Fruit fly (Drosophila melanogaster) whole organism, adult: ENCODE measurements around the gene brm.
A peak's percentile ranks its signal among the peaks of the same experiment; 100 is the strongest.

Source experiments
- CG11617 ChIP-seq: fragments of 200-800 bp; sonication (Bioruptor generic); optimal IDR thresholded peaks from 2 replicates; lab custom pipeline; 2017; ENCODE audit warnings: mild to moderate bottlenecking, missing biosample characterization, missing genetic modification reagents, missing genetic modification characterization
- CG12768 ChIP-seq: fragments of 200-800 bp; sonication (Bioruptor generic); optimal IDR thresholded peaks from 2 replicates; lab custom pipeline; 2017; ENCODE audit warnings: missing biosample characterization, missing genetic modification characterization, mild to moderate bottlenecking, moderate library complexity, missing genetic modification reagents
- CG14711 ChIP-seq: fragments of 200-800 bp; sonication (Bioruptor generic); optimal IDR thresholded peaks from 2 replicates; lab custom pipeline; 2018; ENCODE audit warnings: missing biosample characterization, mild to moderate bottlenecking, missing genetic modification characterization, moderate library complexity
- CG1620 ChIP-seq: fragments of 200-800 bp; sonication (Bioruptor generic); optimal IDR thresholded peaks from 2 replicates; lab custom pipeline; 2016; ENCODE audit warnings: missing biosample characterization, missing genetic modification characterization
- CG33017 ChIP-seq: fragments of 200-800 bp; sonication (Bioruptor generic); optimal IDR thresholded peaks from 2 replicates; lab custom pipeline; 2018; ENCODE audit warnings: missing biosample characterization, mild to moderate bottlenecking, missing genetic modification characterization, moderate library complexity
- CG5204 ChIP-seq: fragments of 200-800 bp; sonication (Bioruptor generic); optimal IDR thresholded peaks from 2 replicates; lab custom pipeline; 2016; ENCODE audit warnings: missing biosample characterization, missing genetic modification characterization
- CG7045 ChIP-seq: fragments of 200-800 bp; sonication (Bioruptor generic); optimal IDR thresholded peaks from 2 replicates; lab custom pipeline; 2017; ENCODE audit warnings: missing biosample characterization, mild to moderate bottlenecking, missing genetic modification characterization
- CG7101 ChIP-seq: fragments of 200-800 bp; sonication (Bioruptor generic); optimal IDR thresholded peaks from 2 replicates; lab custom pipeline; 2018; ENCODE audit warnings: missing biosample characterization, mild to moderate bottlenecking, missing genetic modification characterization, moderate library complexity
- Clk ChIP-seq: fragments of 200-800 bp; sonication (Bioruptor generic); optimal IDR thresholded peaks from 2 replicates; lab custom pipeline; 2017; ENCODE audit warnings: missing biosample characterization, missing genetic modification characterization
- Crg-1 ChIP-seq: fragments of 200-800 bp; sonication (Bioruptor generic); optimal IDR thresholded peaks from 2 replicates; lab custom pipeline; 2016; ENCODE audit warnings: missing biosample characterization, missing genetic modification characterization
- Hr96 ChIP-seq: fragments of 200-800 bp; sonication (Bioruptor generic); optimal IDR thresholded peaks from 2 replicates; lab custom pipeline; 2016; ENCODE audit warnings: missing biosample characterization, missing genetic modification characterization
- Mnt ChIP-seq: fragments of 200-800 bp; sonication (Bioruptor generic); optimal IDR thresholded peaks from 2 replicates; lab custom pipeline; 2016; ENCODE audit warnings: missing biosample characterization, mild to moderate bottlenecking, missing genetic modification characterization
- bab1 ChIP-seq: fragments of 200-800 bp; sonication (Bioruptor generic); optimal IDR thresholded peaks from 3 replicates; lab custom pipeline; 2019; ENCODE audit warnings: missing biosample characterization, mild to moderate bottlenecking, missing genetic modification characterization, moderate library complexity
- cic ChIP-seq: fragments of 200-800 bp; sonication (Bioruptor generic); optimal IDR thresholded peaks from 2 replicates; lab custom pipeline; 2017; ENCODE audit warnings: missing biosample characterization, mild to moderate bottlenecking, missing genetic modification characterization, moderate library complexity
- cnc ChIP-seq, 2 experiments: fragments of >200 bp; optimal IDR thresholded peaks; 2 replicates each; lab custom pipeline; 2017
- kay ChIP-seq: fragments of 200-800 bp; sonication (Bioruptor generic); peaks from one replicate; lab custom pipeline; 2016; ENCODE audit warnings: missing biosample characterization, missing genetic modification characterization, borderline replicate concordance
- ovo ChIP-seq: fragments of 200-800 bp; sonication (Bioruptor generic); optimal IDR thresholded peaks from 2 replicates; lab custom pipeline; 2016; ENCODE audit warnings: missing biosample characterization, missing genetic modification characterization
- pad ChIP-seq: fragments of 200-800 bp; sonication (Bioruptor generic); optimal IDR thresholded peaks from 3 replicates; lab custom pipeline; 2017; ENCODE audit warnings: missing biosample characterization, missing genetic modification characterization, mild to moderate bottlenecking, moderate library complexity, missing genetic modification reagents
- tj ChIP-seq: fragments of 200-800 bp; sonication (Bioruptor generic); optimal IDR thresholded peaks from 3 replicates; lab custom pipeline; 2017; ENCODE audit warnings: missing biosample characterization, mild to moderate bottlenecking, missing genetic modification characterization, moderate library complexity
- toe ChIP-seq: fragments of 200-800 bp; sonication (Bioruptor generic); optimal IDR thresholded peaks from 2 replicates; lab custom pipeline; 2016; ENCODE audit warnings: missing biosample characterization, missing genetic modification characterization

brm gene

DNA sequence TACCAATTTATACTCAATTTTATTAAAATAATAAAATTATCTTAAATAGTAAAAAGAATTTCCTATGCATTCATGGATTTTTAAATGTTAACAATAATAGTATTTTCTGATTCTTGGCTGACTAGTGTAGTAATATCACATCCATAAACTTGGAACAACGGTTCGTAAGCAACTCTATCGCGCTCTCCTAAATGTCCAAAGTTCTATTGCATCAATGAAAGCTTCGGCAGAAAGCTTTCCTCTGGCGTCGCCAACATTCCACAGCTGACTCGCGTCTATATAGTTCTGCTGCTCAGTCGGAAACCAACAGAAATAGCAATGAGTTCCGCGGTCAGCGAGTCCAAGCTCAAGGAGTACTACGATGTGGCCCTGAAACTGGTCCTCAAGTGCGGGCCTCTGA lies 5.9 kb downstream of the brm start, which contains the start of gene CG17029:
Gene CG17029, plus strand, starts transcription at position 113 of the 400 bp plus-strand sequence.
- TF ChIP-seq Clk (no peak), CG12768 (peak; percentile 82), toe (no peak), CG14711 (peak; percentile 88), pad (GFP tag; lab: Kevin White, UChicago) (peak; percentile 16), bab1 (GFP tag; lab: Kevin White, UChicago) (peak; percentile 19), CG33017 (tag; lab: Kevin White, UChicago) (peak; percentile 20), cic (GFP tag; lab: Kevin White, UChicago) (peak; percentile 62)

DNA sequence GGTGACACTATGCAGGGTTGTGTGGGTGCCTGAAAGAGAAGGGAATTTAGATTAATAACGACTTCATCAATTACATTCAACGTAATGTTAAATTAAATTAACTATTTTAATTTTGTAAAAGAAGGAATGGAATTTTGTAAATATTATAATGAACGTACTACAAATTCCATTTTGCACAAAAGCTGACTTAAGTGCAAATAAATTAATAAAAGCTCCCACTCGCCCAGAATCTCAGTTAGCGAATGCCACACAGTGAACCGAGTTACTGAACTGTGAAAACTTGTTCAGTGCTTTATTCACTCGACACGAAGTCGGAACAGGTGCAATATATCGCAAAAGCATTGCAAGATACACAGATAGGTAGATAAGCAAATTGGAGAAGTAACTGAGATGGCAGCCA lies 7.6 kb downstream of the brm start, which contains the start of gene CG17026:
Gene CG17026, plus strand, starts transcription at position 301 of the 400 bp plus-strand sequence.
- TF ChIP-seq cic (GFP tag; lab: Kevin White, UChicago) (peak; percentile 43), bab1 (GFP tag; lab: Kevin White, UChicago) (no peak)

DNA sequence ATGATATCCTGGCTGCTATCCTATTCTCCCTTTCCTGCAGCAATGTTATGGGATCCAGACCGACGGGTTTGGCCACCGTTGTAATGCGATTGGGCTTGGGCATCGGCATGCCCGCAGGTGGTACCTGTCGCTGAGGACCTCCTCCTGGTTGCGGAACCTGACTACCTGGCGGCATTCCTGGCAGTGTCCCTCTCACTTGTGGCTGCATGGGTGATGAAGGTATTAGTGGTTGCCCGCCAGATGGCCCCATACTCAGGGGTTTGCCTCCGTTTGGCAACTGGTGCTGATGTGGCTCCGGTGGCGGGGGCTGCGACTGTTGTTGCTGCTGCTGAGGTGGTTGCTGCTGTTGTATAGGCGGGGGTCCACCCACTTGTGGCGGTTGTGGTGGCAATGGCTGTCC lies 8.5 kb downstream of the brm start:
- no peak for TF ChIP-seq CG11617 (GFP tag; lab: Kevin White, UChicago)
- TF ChIP-seq ovo (GFP tag; lab: Kevin White, UChicago) = no peak
- TF ChIP-seq Crg-1 (GFP tag; lab: Kevin White, UChicago) = no peak
- TF ChIP-seq bab1 (GFP tag; lab: Kevin White, UChicago) = no peak
- no peak for TF ChIP-seq toe
- TF ChIP-seq CG12768 = no peak
- TF ChIP-seq CG14711 = no peak
- no peak for TF ChIP-seq tj (GFP tag; lab: Kevin White, UChicago)
- TF ChIP-seq CG1620 = no peak
- no peak for TF ChIP-seq CG5204 (GFP tag; lab: Kevin White, UChicago)
- no peak for TF ChIP-seq cic (GFP tag; lab: Kevin White, UChicago)
- TF ChIP-seq CG7045 (GFP tag; lab: Kevin White, UChicago) = no peak
- TF ChIP-seq Mnt (GFP tag; lab: Kevin White, UChicago) = no peak

DNA sequence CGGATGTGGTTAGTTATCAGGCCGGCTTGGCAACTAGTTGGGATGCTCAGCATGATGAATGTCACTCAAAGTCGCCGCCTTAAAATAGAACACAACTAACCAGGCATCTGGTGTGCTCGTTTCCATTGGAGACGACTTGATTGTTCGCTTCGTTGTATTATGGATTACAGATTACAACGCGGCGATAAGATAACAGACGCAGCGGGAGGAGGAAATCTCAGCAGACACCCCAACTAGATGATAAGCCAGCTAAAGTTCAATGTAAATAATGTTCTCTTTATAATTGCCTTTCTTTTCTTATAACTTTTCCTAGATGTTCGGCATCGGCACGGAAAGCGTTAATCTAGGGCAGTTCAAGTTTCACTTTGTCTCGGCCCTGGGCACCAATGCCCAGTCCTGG lies 14.0 kb downstream of the brm start:
- TF ChIP-seq bab1 (GFP tag; lab: Kevin White, UChicago) = peak; percentile 5
- peak; percentile 50 for TF ChIP-seq cic (GFP tag; lab: Kevin White, UChicago)
- TF ChIP-seq CG1620 = no peak

DNA sequence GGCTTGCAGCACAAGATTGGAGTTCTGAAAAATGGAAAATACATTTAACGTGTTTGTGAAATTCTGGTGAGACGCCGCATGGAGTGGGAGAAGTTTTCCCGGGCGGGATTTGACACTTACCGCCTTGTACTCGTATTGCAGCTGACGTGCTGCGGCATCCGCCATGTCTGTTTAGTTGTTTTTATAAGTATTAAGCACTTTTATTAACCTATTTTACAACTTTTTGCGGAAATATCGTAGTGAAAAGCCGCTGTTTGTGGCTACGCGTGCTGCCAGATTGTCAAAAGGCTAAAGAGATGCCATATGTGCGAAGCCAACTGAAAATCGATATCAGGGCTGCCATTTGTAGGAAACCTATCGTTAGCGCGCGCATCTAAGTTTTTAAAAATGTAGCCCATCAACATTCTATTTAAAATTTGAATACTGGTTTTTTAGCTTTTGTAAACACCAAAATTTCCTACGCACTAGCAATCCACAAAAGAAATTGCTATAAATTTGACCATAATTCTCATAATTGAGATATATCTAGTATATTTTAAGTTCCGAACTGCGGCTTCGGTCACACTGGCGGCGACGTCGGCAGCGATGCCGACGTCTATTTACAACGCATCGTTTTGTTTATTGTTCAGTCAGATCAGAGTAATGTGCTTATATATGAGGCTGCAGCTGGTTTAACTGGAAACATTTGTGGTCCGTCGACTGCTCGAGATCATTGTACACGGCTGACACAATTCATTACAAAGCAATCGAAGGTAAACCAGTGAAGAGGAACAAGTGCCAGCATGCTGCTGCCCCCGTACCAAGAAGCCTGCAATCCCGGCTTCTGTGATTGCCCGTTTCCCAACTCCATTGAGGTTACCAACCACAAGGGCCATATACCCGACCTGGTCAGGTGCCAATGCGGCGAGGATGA lies 14.8 kb downstream of the brm start, which contains the start of the genes Brr2 and CG10516:
Gene Brr2, minus strand, starts transcription at position 285 of the 913 bp plus-strand sequence.
Gene CG10516, plus strand, starts transcription at position 617 of the 913 bp plus-strand sequence.
- peak; percentile 47 for TF ChIP-seq Hr96 (GFP tag; lab: Kevin White, UChicago)
- peak; percentile 44 for TF ChIP-seq CG1620
- peak; percentile 43 for TF ChIP-seq Mnt (GFP tag; lab: Kevin White, UChicago)
- TF ChIP-seq pad (GFP tag; lab: Kevin White, UChicago) = no peak
- TF ChIP-seq CG11617 (GFP tag; lab: Kevin White, UChicago) = peak; percentile 40
- peak; percentile 65 for TF ChIP-seq toe
- TF ChIP-seq CG14711 = peak; percentile 17
- no peak for TF ChIP-seq CG33017 (tag; lab: Kevin White, UChicago)
- TF ChIP-seq bab1 (GFP tag; lab: Kevin White, UChicago) = peak; percentile 76

DNA sequence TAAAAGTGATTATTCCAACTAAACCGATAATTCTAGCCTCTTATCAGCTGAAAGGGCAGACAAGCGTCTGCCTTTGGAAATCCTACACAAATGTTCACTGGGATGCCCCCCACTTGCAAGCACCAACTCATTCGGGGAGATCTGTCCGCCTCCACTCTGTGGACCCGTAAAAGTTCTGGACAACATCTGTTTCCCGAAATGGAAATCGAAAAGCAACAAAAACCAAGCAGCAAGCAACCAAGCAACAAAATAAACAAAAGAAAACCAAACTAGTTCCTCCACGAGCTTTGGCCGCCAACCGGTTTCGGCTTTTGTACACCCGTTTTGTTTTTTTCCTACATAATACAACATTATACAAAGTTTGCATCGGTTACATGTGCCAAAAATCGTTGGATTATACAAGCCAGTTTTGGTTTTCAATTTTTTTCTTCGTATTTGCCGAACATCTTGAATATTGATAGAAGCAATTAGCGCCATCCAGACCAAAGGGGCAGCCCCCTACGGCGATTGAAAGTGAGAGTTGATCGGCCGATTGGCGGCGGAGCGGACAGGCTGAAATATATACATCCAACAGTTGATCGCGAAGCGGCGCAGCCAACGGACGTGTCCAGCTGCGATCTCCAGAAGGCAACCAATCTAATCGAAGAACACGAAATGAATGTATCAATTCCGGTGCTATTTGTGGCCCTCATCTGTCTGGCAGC lies 23.9 kb downstream of the brm start, which contains the start of gene CG17032:
Gene CG17032, plus strand, starts transcription at position 232 of the 704 bp plus-strand sequence.
- TF ChIP-seq CG33017 (tag; lab: Kevin White, UChicago) (no peak), bab1 (GFP tag; lab: Kevin White, UChicago) (no peak), Clk (no peak), toe (no peak), CG5204 (GFP tag; lab: Kevin White, UChicago) (no peak), CG11617 (GFP tag; lab: Kevin White, UChicago) (no peak), CG7045 (GFP tag; lab: Kevin White, UChicago) (no peak), cnc (optimal IDR thresholded peaks at IDR 0.05; lab: Kevin White, UChicago) (no peak), Mnt (GFP tag; lab: Kevin White, UChicago) (no peak), CG7101 (tag; lab: Kevin White, UChicago) (no peak), CG12768 (no peak), Crg-1 (GFP tag; lab: Kevin White, UChicago) (no peak), tj (GFP tag; lab: Kevin White, UChicago) (no peak), pad (GFP tag; lab: Kevin White, UChicago) (no peak), CG14711 (no peak), kay (GFP tag; lab: Kevin White, UChicago) (no peak), ovo (GFP tag; lab: Kevin White, UChicago) (no peak), CG1620 (no peak)
